Fruit fly (Drosophila melanogaster): ENCODE data around the gene ovo.
A peak's percentile ranks its signal among the peaks of the same experiment; 100 is the strongest.

The ovo gene

DNA sequence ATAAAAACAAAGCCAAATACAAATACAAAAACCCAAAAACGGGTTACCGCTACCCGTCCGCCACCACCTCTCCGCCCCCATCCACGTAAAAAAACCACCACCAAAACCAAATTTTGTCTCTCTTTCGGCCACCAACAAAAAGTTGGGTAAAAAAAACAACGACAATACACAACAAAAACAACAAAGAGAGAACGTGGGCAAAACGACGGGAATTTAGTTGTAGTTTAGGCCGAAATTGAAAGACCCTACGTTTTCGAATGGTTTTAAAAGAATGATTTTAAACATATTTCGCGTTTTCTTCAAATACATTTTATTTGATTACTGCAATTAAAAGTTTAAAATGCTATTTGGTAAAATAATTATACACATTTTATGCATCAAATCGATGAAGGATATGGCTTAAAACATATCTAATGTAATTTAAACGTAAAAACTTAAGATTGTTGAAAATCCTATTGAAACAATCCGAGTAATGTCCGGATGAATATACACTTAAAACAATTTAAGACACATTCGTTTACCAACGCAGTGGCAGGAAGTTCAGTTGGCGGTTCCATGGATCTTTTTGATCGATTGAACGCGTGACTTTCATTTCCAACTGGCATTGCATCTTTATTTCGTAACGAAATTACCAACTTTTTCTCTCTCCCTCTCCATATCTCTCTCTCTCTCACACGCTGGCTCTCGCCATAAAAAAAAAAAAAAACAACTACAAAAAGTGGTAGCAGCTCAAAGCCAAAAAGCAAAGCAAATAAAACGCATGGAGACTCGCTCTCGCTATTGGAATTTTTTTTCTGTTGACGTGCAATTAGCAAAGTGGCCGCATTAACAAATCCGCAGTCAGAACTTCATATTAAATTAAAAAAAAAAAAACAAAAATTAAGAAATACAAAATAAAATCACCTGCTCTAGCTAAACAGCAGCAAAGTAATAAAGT, 38.9 kb downstream of the ovo start (continued):
- TF ChIP-seq pdm3 (GFP tag; optimal IDR thresholded peaks at IDR 0.05) (peak; percentile 65), achi (GFP tag; optimal IDR thresholded peaks at IDR 0.05) (peak; percentile 63), esn (GFP tag; optimal IDR thresholded peaks at IDR 0.05) (peak; percentile 75), dsx (GFP tag; optimal IDR thresholded peaks at IDR 0.05; ENCODE audit: poor library complexity, severe bottlenecking) (peak; percentile 24), CG11762 (GFP tag; optimal IDR thresholded peaks at IDR 0.05; ENCODE audit: insufficient read depth) (peak; percentile 45), CG8119 (GFP tag; IDR thresholded peaks at IDR 0.05) (peak; percentile 70; the same call in 1 of the 3 replicates), net (GFP tag; optimal IDR thresholded peaks at IDR 0.05) (peak; percentile 59), dac (GFP tag; optimal IDR thresholded peaks at IDR 0.05) (peak; percentile 58), CG8632 (GFP tag; optimal IDR thresholded peaks at IDR 0.05) (peak; percentile 40), fd59A (GFP tag; optimal IDR thresholded peaks at IDR 0.05) (peak; percentile 53)

DNA sequence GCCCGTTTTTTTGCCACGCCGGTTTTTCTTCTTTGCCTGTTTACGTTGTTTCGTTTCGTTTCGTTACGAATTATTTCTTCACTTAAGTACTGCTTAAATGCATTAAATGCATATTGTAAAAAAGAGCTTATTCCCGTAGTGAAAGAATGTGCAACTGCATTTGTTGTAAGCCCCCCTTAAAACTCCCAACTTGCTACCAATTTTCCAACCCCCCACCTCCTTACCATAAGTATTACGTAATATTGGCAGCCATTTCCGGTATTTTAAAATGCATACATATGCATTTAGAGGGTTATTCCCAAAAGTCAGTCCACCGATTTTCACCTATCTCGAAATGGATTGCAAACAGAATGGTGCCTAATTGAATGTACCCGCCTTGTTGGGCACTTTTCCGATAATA, 39.7 kb downstream of the ovo start:
- TF ChIP-seq CG6163 (GFP tag; IDR thresholded peaks at IDR 0.05) (no peak), Eip78C (GFP tag) (peak; percentile 22)

DNA sequence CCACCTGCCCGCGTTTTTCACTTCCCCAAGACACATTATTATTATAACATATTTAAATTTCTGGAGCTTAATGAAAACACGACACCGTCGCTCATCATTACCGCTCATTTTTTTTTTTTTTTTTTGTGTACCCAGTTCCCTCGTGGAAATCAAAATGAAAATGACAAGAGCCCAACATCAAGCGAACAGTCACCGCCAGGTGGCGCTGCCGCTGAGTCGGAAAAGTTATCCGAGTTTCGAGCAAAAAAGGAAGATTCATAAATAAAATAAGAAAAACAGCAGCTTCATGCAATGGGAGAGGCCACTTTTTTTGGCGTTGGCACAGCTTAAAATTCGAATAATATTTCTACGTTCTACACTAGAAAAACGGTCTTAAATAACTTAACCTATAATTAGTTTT, 43.1 kb downstream of the ovo start:
- TF ChIP-seq Hr38 (GFP tag; optimal IDR thresholded peaks at IDR 0.05): no peak
- no peak for TF ChIP-seq CG32006 (GFP tag; optimal IDR thresholded peaks at IDR 0.05)
- no peak for TF ChIP-seq CG10669 (GFP tag; optimal IDR thresholded peaks at IDR 0.05)
- no peak for TF ChIP-seq CG11902 (GFP tag; optimal IDR thresholded peaks at IDR 0.05)
- TF ChIP-seq lz (GFP tag; optimal IDR thresholded peaks at IDR 0.05): no peak
- no peak for TF ChIP-seq dac (GFP tag; optimal IDR thresholded peaks at IDR 0.05)
- no peak for TF ChIP-seq topi (GFP tag; optimal IDR thresholded peaks at IDR 0.05)
- no peak for TF ChIP-seq CG7368 (GFP tag; optimal IDR thresholded peaks at IDR 0.05)
- TF ChIP-seq CG8632 (GFP tag; optimal IDR thresholded peaks at IDR 0.05): no peak
- no peak for TF ChIP-seq CG1621 (tag; optimal IDR thresholded peaks at IDR 0.05)
- TF ChIP-seq Sox14 (GFP tag; optimal IDR thresholded peaks at IDR 0.05): no peak
- TF ChIP-seq CG6276 (GFP tag; optimal IDR thresholded peaks at IDR 0.05): no peak
- TF ChIP-seq Gug (GFP tag; IDR thresholded peaks at IDR 0.05): no peak
- no peak for TF ChIP-seq svp (GFP tag)
- no peak for TF ChIP-seq Sox102F (GFP tag; optimal IDR thresholded peaks at IDR 0.05)
- no peak for TF ChIP-seq fd59A (GFP tag; optimal IDR thresholded peaks at IDR 0.05)

DNA sequence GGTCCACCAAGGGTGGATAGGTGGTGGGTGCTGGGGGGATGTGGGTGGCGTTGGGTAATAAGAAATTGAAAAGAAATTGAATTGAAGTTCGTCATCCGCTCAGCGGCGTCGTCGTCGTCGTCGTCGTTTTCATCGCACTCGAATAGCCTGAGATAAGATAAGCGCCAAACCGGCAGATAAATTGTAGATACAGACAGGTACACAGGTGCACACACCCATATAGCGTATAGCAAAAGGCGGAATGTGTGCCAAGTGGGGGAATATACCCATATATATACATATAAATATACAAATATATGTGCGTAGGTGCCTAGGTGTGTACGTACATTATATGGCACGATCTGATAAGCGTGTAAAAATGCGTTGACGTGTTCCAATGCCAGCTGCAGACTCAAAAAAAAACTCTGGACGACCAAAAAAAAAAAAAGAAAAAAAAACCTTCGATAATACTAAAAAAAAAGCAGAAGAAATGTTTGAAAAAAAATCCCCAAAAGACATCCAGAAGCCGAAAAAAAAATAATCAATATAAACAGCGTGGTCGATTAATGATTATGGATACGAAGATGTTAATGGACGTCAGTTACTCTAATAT, 43.8 kb downstream of the ovo start:
- no peak for TF ChIP-seq achi (GFP tag; optimal IDR thresholded peaks at IDR 0.05)
- peak; percentile 0 for TF ChIP-seq vri (GFP tag; optimal IDR thresholded peaks at IDR 0.05)
- peak; percentile 6 for TF ChIP-seq fkh (GFP tag; optimal IDR thresholded peaks at IDR 0.05)

DNA sequence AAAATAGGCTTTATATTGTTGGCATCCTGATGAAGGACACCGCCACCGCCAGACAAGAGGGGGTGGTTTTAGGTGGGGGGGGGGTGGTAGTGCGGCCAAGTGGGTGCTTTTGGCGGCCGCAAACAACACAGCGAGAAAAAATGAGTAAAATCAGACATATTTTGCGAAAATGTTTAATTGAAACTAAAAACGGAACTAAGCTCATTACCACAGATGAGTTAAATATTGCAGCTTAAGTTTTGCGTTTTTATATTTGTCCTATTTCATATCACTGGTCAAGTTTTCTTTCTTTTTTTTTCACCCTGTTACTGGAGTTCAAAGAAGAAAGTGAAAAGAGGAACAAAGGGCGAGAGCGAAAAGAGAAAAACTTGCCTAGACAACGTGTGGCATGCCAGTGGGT, 45.9 kb downstream of the ovo start:
- TF ChIP-seq svp (GFP tag) (peak; percentile 48), Eip78C (GFP tag) (peak; percentile 58), eg (GFP tag; IDR thresholded peaks at IDR 0.05) (no peak), Hr39 (GFP tag; optimal IDR thresholded peaks at IDR 0.05) (peak; percentile 13), CG10631 (GFP tag; optimal IDR thresholded peaks at IDR 0.05) (peak; percentile 11), pdm3 (GFP tag; optimal IDR thresholded peaks at IDR 0.05) (peak; percentile 10)

DNA sequence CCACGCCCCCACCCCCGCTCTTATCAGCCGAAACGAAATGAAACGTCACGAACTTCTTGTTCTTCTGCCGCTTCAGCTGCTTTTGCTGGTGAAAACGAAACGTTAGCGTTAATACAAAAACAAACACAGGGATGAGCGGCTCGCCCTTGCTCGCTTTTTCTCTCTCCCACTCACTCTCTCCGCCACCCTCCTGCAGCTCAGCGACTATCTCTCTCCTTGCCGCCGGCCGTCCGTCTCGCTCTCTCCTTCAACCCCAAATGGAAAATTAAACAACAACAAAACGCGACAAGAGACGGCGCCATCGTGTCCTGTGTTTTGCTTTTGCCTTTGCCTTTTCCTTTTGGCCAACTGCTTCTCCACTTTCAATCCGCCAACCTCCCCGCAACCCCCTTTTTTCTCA, 46.3 kb downstream of the ovo start:
- TF ChIP-seq dac (GFP tag; optimal IDR thresholded peaks at IDR 0.05): no peak
- TF ChIP-seq CG6808 (GFP tag; optimal IDR thresholded peaks at IDR 0.05): no peak
- TF ChIP-seq CG4318 (GFP tag; optimal IDR thresholded peaks at IDR 0.05): no peak
- TF ChIP-seq CG31627 (GFP tag; optimal IDR thresholded peaks at IDR 0.05): no peak
- TF ChIP-seq Ets21C (GFP tag; optimal IDR thresholded peaks at IDR 0.05): no peak
- TF ChIP-seq CG16779 (tag; optimal IDR thresholded peaks at IDR 0.05): no peak
- TF ChIP-seq Hr38 (GFP tag; optimal IDR thresholded peaks at IDR 0.05): no peak
- no peak for TF ChIP-seq salr (GFP tag; optimal IDR thresholded peaks at IDR 0.05)
- no peak for TF ChIP-seq CG15336 (GFP tag; IDR thresholded peaks at IDR 0.05)
- no peak for TF ChIP-seq fd59A (GFP tag; optimal IDR thresholded peaks at IDR 0.05)
- TF ChIP-seq Sox15 (GFP tag; optimal IDR thresholded peaks at IDR 0.05): no peak

All from whole organism, prepupa.